Worm (Caenorhabditis elegans): Measurements from ENCODE around the gene T26H5.14.

DNA sequence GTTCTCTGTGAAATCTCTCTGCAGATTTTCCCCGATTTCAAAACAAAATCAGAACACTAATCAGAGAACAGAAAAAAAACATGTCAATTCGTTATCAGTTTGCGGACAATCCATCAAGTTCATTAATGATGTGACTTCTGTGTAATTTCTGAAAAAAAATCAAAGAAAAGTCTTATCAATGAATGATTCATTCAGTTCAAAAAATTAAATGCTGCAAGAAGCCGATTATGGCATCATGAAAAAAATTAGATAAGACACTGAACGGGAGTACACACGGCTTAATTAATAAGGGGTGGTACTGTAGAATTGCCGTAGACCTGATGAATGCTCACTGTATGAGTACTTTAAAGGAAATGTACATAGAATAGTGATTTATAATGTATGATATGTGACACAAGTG is 12.8 kb upstream of the T26H5.14 start:
- TF ChIP-seq ama-1 (optimal IDR thresholded peaks at IDR 0.05) (no peak), nhr-237 (tag; optimal IDR thresholded peaks at IDR 0.05) (no peak), mdl-1 (tag; optimal IDR thresholded peaks at IDR 0.05) (no peak), ceh-16 (tag; optimal IDR thresholded peaks at IDR 0.05) (no peak), R02D3.7 (tag; optimal IDR thresholded peaks at IDR 0.05) (no peak), egl-27 (tag; optimal IDR thresholded peaks at IDR 0.05) (no peak), unc-62 (GFP tag; optimal IDR thresholded peaks at IDR 0.05) (no peak), ztf-11 (tag; optimal IDR thresholded peaks at IDR 0.05) (no peak), snpc-4 (tag; optimal IDR thresholded peaks at IDR 0.05) (no peak), unc-39 (tag; optimal IDR thresholded peaks at IDR 0.05) (no peak), nhr-77 (tag; optimal IDR thresholded peaks at IDR 0.05) (no peak)

All from whole organism, L2 larva.